Fruit fly (Drosophila melanogaster): ENCODE results near the gene to.
A peak's percentile ranks its signal among the peaks of the same experiment; 100 is the strongest.

to gene

dm6 chr3R:25258628-25259240 lies 18.8 kb downstream of the to start, which contains the start of gene CG11857 (continued):
- peak; percentile 96 for TF ChIP-seq CG33557 (GFP tag; optimal IDR thresholded peaks at IDR 0.05)
- TF ChIP-seq CG10209 (GFP tag; optimal IDR thresholded peaks at IDR 0.05) = peak; percentile 97
- TF ChIP-seq Atf-2 (GFP tag; optimal IDR thresholded peaks at IDR 0.05) = peak; percentile 97
- peak; percentile 55 for TF ChIP-seq CG14965 (GFP tag; optimal IDR thresholded peaks at IDR 0.05; ENCODE audit: borderline replicate concordance)
- peak; percentile 99 for TF ChIP-seq nmo (GFP tag; optimal IDR thresholded peaks at IDR 0.05)
- TF ChIP-seq Dref (GFP tag; IDR thresholded peaks at IDR 0.05) = peak; percentile 81
- peak; percentile 98 for TF ChIP-seq CG4424 (GFP tag; optimal IDR thresholded peaks at IDR 0.05)
- peak; percentile 98 for TF ChIP-seq croc (GFP tag; conservative IDR thresholded peaks at IDR 0.05)
- peak in 1 of 2 experiments; percentile 85 for TF ChIP-seq Eip74EF (GFP tag; optimal IDR thresholded peaks at IDR 0.05)
- TF ChIP-seq Doc2 (GFP tag; IDR thresholded peaks at IDR 0.05) = peak; percentile 97
- TF ChIP-seq tap (tag; optimal IDR thresholded peaks at IDR 0.05) = peak; percentile 95
- TF ChIP-seq hb (GFP tag; IDR thresholded peaks at IDR 0.05; ENCODE audit: partially characterized antibody) = peak; percentile 100
- peak; percentile 96 for TF ChIP-seq schlank (tag; optimal IDR thresholded peaks at IDR 0.05)
- TF ChIP-seq CG17359 (tag; optimal IDR thresholded peaks at IDR 0.05) = peak; percentile 98
- peak; percentile 89 for TF ChIP-seq pzg (GFP tag; optimal IDR thresholded peaks at IDR 0.05)
- TF ChIP-seq Bteb2 (GFP tag; optimal IDR thresholded peaks at IDR 0.05) = peak; percentile 98
- TF ChIP-seq tup (GFP tag; optimal IDR thresholded peaks at IDR 0.05) = peak; percentile 94
- peak; percentile 97 for TF ChIP-seq CG16815 (GFP tag; optimal IDR thresholded peaks at IDR 0.05)
- TF ChIP-seq pita (GFP tag; optimal IDR thresholded peaks at IDR 0.05) = no peak
- TF ChIP-seq unc-4 (GFP tag; IDR thresholded peaks at IDR 0.05; ENCODE audit: partially characterized antibody) = peak; percentile 99
- peak; percentile 98 for TF ChIP-seq ems (GFP tag; optimal IDR thresholded peaks at IDR 0.05)
- TF ChIP-seq Asciz (GFP tag; optimal IDR thresholded peaks at IDR 0.05) = peak; percentile 92
- TF ChIP-seq toy (GFP tag; IDR thresholded peaks at IDR 0.05) = peak; percentile 97
- peak; percentile 99 for TF ChIP-seq sisA (GFP tag; IDR thresholded peaks at IDR 0.05)
- peak in 1 of 2 experiments; percentile 72 for TF ChIP-seq crp (GFP tag; optimal IDR thresholded peaks at IDR 0.05)
- TF ChIP-seq Tbp (GFP tag; optimal IDR thresholded peaks at IDR 0.05) = no peak
- peak; percentile 93 for TF ChIP-seq onecut (GFP tag; IDR thresholded peaks at IDR 0.05)
- peak; percentile 100 for TF ChIP-seq BEAF-32 (GFP tag; optimal IDR thresholded peaks at IDR 0.05)
- peak; percentile 90 for TF ChIP-seq CG2875 (GFP tag; optimal IDR thresholded peaks at IDR 0.05)
- peak; percentile 94 for TF ChIP-seq Mes4 (GFP tag; optimal IDR thresholded peaks at IDR 0.05)
- peak; percentile 74 for TF ChIP-seq CG6254 (GFP tag; optimal IDR thresholded peaks at IDR 0.05)
- TF ChIP-seq da (GFP tag; optimal IDR thresholded peaks at IDR 0.05) = peak; percentile 95
- TF ChIP-seq crc (GFP tag; optimal IDR thresholded peaks at IDR 0.05) = peak; percentile 95
- peak; percentile 96 for TF ChIP-seq CG9876 (GFP tag; optimal IDR thresholded peaks at IDR 0.05)
- peak; percentile 93 for TF ChIP-seq p53 (GFP tag; optimal IDR thresholded peaks at IDR 0.05)
- peak; percentile 98 for TF ChIP-seq gro (GFP tag; optimal IDR thresholded peaks at IDR 0.05)
- peak; percentile 94 for TF ChIP-seq CG2116 (GFP tag; optimal IDR thresholded peaks at IDR 0.05)
- peak; percentile 59 for TF ChIP-seq CTCF (GFP tag; optimal IDR thresholded peaks at IDR 0.05)
- TF ChIP-seq E2f1 (GFP tag; IDR thresholded peaks at IDR 0.05) = peak; percentile 99
- no peak for TF ChIP-seq abd-A (tag; optimal IDR thresholded peaks at IDR 0.05)
- TF ChIP-seq Awh (GFP tag; IDR thresholded peaks at IDR 0.05) = peak; percentile 97
- peak; percentile 95 for TF ChIP-seq Lim3 (GFP tag; IDR thresholded peaks at IDR 0.05)
- peak; percentile 96 for TF ChIP-seq CG3065 (GFP tag; optimal IDR thresholded peaks at IDR 0.05)
- TF ChIP-seq CG4707 (GFP tag; optimal IDR thresholded peaks at IDR 0.05) = peak; percentile 82
- TF ChIP-seq CG31365 (tag; optimal IDR thresholded peaks at IDR 0.05) = peak; percentile 83
- peak; percentile 94 for TF ChIP-seq Fer1 (GFP tag; optimal IDR thresholded peaks at IDR 0.05)
- peak; percentile 96 for TF ChIP-seq aop (GFP tag; IDR thresholded peaks at IDR 0.05)
- TF ChIP-seq cas (GFP tag; IDR thresholded peaks at IDR 0.05) = peak; percentile 98
- peak; percentile 98 for TF ChIP-seq CG6175 (GFP tag; IDR thresholded peaks at IDR 0.05)
- TF ChIP-seq CG7839 (tag; optimal IDR thresholded peaks at IDR 0.05) = peak; percentile 98

Data from whole organism, embryonic.